Worm (Caenorhabditis elegans) whole organism, L1 larva: ENCODE results near the gene H28G03.3.

Source experiments
- C04F5.9 ChIP-seq: sonication (generic microtip); optimal IDR thresholded peaks from 2 replicates; lab custom pipeline; 2016; ENCODE audit warnings: missing genetic modification characterization, missing compliant biosample characterization
- C16A3.4 ChIP-seq: fragments of 150-350 bp; optimal IDR thresholded peaks from 2 replicates; lab custom pipeline; 2014; ENCODE audit warnings: missing biosample characterization, missing genetic modification characterization
- F16B12.6 ChIP-seq: fragments of 150-350 bp; optimal IDR thresholded peaks from 2 replicates; lab custom pipeline; 2014; ENCODE audit warnings: missing biosample characterization, missing genetic modification characterization
- Y116A8C.19 ChIP-seq: sonication (generic microtip); optimal IDR thresholded peaks from 2 replicates; lab custom pipeline; 2016; ENCODE audit warnings: missing compliant biosample characterization, missing genetic modification characterization, borderline replicate concordance
- aha-1 ChIP-seq: fragments of 150-350 bp; optimal IDR thresholded peaks from 2 replicates; lab custom pipeline; 2014; ENCODE audit warnings: missing biosample characterization, missing genetic modification characterization
- aly-2 ChIP-seq: fragments of 150-350 bp; optimal IDR thresholded peaks from 2 replicates; lab custom pipeline; 2014; ENCODE audit warnings: missing biosample characterization, missing genetic modification characterization
- ama-1 ChIP-seq: fragments of 150-350 bp; optimal IDR thresholded peaks from 2 replicates; lab custom pipeline; 2014
- blmp-1 ChIP-seq: fragments of 150-350 bp; optimal IDR thresholded peaks from 2 replicates; lab custom pipeline; 2014; ENCODE audit warnings: missing biosample characterization, missing genetic modification characterization
- ceh-8 ChIP-seq: fragments of 200-800 bp; sonication (Bioruptor generic); optimal IDR thresholded peaks from 2 replicates; lab custom pipeline; 2018; ENCODE audit warnings: mild to moderate bottlenecking, missing genetic modification characterization, moderate library complexity, missing compliant biosample characterization
- ceh-82 ChIP-seq, 3 experiments: fragments of 150-350 bp in 1 of 3; sonication (generic microtip) in 2 of 3; optimal IDR thresholded peaks; 2 replicates each; lab custom pipeline; 2014 to 2017; ENCODE audit warnings: missing biosample characterization in 3 of 3, missing genetic modification characterization in 3 of 3
- ceh-88 ChIP-seq: fragments of 200-800 bp; sonication (Bioruptor generic); IDR thresholded peaks from 2 replicates; pipeline ENCODE4 v1.3.6; 2022; ENCODE audit warnings: missing genetic modification characterization, missing compliant biosample characterization
- ceh-90 ChIP-seq: sonication (generic microtip); optimal IDR thresholded peaks from 2 replicates; lab custom pipeline; 2016; ENCODE audit warnings: missing genetic modification characterization, missing compliant biosample characterization
- dpl-1 ChIP-seq, 3 experiments: fragments of 150-350 bp in 2 of 3; sonication (generic microtip) in 1 of 3; optimal IDR thresholded peaks; 2 replicates each; lab custom pipeline; 2014 to 2017; ENCODE audit warnings: missing biosample characterization in 3 of 3, missing genetic modification characterization in 3 of 3, missing genetic modification reagents in 3 of 3
- dsc-1 ChIP-seq: sonication (generic microtip); optimal IDR thresholded peaks from 2 replicates; lab custom pipeline; 2016; ENCODE audit warnings: mild to moderate bottlenecking, missing genetic modification characterization, missing compliant biosample characterization
- efl-1 ChIP-seq, 4 experiments: fragments of 150-350 bp; optimal IDR thresholded peaks in 3 of 4; peaks in 1 of 4; 1 replicate in 1 of 4; 2 replicates in 3 of 4; lab custom pipeline; 2014; ENCODE audit warnings: missing biosample characterization in 2 of 4, missing genetic modification characterization in 2 of 4, missing genetic modification reagents in 2 of 4
- efl-3 ChIP-seq: fragments of 200-800 bp; sonication (Bioruptor generic); optimal IDR thresholded peaks from 2 replicates; lab custom pipeline; 2018; ENCODE audit warnings: mild to moderate bottlenecking, missing genetic modification characterization, missing compliant biosample characterization
- egl-13 ChIP-seq: sonication (generic microtip); optimal IDR thresholded peaks from 2 replicates; lab custom pipeline; 2016; ENCODE audit warnings: missing genotype, missing genetic modification reagents, missing genetic modification characterization, missing compliant biosample characterization
- fkh-4 ChIP-seq: sonication (generic microtip); optimal IDR thresholded peaks from 2 replicates; lab custom pipeline; 2016; ENCODE audit warnings: missing compliant biosample characterization, missing genetic modification characterization, borderline replicate concordance
- fos-1 ChIP-seq: fragments of 150-350 bp; optimal IDR thresholded peaks from 2 replicates; lab custom pipeline; 2014; ENCODE audit warnings: missing biosample characterization, missing genetic modification characterization
- grh-1 ChIP-seq: fragments of 200-800 bp; sonication (Bioruptor generic); IDR thresholded peaks from 2 replicates; pipeline ENCODE4 v1.3.6; 2022; ENCODE audit warnings: missing genetic modification reagents, missing genetic modification characterization, missing compliant biosample characterization
- hlh-17 ChIP-seq: fragments of 200-800 bp; sonication (Bioruptor generic); optimal IDR thresholded peaks from 2 replicates; lab custom pipeline; 2018; ENCODE audit warnings: missing genetic modification characterization, mild to moderate bottlenecking, missing compliant biosample characterization, moderate library complexity, borderline replicate concordance
- hlh-4 ChIP-seq: sonication (generic microtip); optimal IDR thresholded peaks from 2 replicates; lab custom pipeline; 2016; ENCODE audit warnings: mild to moderate bottlenecking, missing genetic modification characterization, missing compliant biosample characterization
- irx-1 ChIP-seq: sonication (generic microtip); optimal IDR thresholded peaks from 2 replicates; lab custom pipeline; 2016; ENCODE audit warnings: missing genetic modification characterization, missing compliant biosample characterization
- isw-1 ChIP-seq: fragments of 200-800 bp; sonication (Bioruptor generic); IDR thresholded peaks from 2 replicates; pipeline ENCODE4 v1.3.6; 2022; ENCODE audit warnings: missing genetic modification characterization, missing compliant biosample characterization
- jun-1 ChIP-seq: fragments of 150-350 bp; optimal IDR thresholded peaks from 2 replicates; lab custom pipeline; 2014; ENCODE audit warnings: missing biosample characterization, missing genetic modification reagents, missing genetic modification characterization
- lin-15B ChIP-seq: fragments of 150-350 bp; sonication (generic microtip); optimal IDR thresholded peaks from 3 replicates; lab custom pipeline; 2014; ENCODE audit warnings: missing biosample characterization, missing genetic modification characterization
- mep-1 ChIP-seq: fragments of 150-350 bp; optimal IDR thresholded peaks from 2 replicates; lab custom pipeline; 2014; ENCODE audit warnings: missing biosample characterization, missing genetic modification characterization
- nhr-11 ChIP-seq: fragments of 150-350 bp; optimal IDR thresholded peaks from 2 replicates; lab custom pipeline; 2014; ENCODE audit warnings: missing biosample characterization, missing genetic modification characterization
- nhr-12 ChIP-seq: sonication (generic microtip); optimal IDR thresholded peaks from 2 replicates; lab custom pipeline; 2017; ENCODE audit warnings: missing biosample characterization, missing genetic modification characterization
- nhr-28 ChIP-seq: fragments of 150-350 bp; optimal IDR thresholded peaks from 2 replicates; lab custom pipeline; 2014; ENCODE audit warnings: missing biosample characterization, missing genetic modification characterization
- nhr-47 ChIP-seq: sonication (generic microtip); optimal IDR thresholded peaks from 2 replicates; lab custom pipeline; 2016; ENCODE audit warnings: mild to moderate bottlenecking, missing genetic modification characterization, moderate library complexity, missing compliant biosample characterization
- nhr-85 ChIP-seq: sonication (generic microtip); peaks from one replicate; lab custom pipeline; 2016; ENCODE audit warnings: missing genetic modification characterization, inconsistent platforms, missing compliant biosample characterization
- nhr-90 ChIP-seq: sonication (generic microtip); optimal IDR thresholded peaks from 2 replicates; lab custom pipeline; 2016; ENCODE audit warnings: mild to moderate bottlenecking, missing genetic modification characterization, missing compliant biosample characterization; ENCODE audit not compliant: poor library complexity
- pax-3 ChIP-seq: fragments of 200-800 bp; sonication (Bioruptor generic); optimal IDR thresholded peaks from 2 replicates; lab custom pipeline; 2018; ENCODE audit warnings: mild to moderate bottlenecking, missing genetic modification characterization, moderate library complexity, missing compliant biosample characterization
- rnt-1 ChIP-seq: sonication (generic microtip); optimal IDR thresholded peaks from 2 replicates; lab custom pipeline; 2016; ENCODE audit warnings: mild to moderate bottlenecking, missing genetic modification characterization, moderate library complexity, missing compliant biosample characterization
- skn-1 ChIP-seq: fragments of 150-350 bp; optimal IDR thresholded peaks from 2 replicates; lab custom pipeline; 2014; ENCODE audit warnings: missing biosample characterization, missing genetic modification characterization
- tlp-1 ChIP-seq: fragments of 150-350 bp; optimal IDR thresholded peaks from 2 replicates; lab custom pipeline; 2014; ENCODE audit warnings: missing biosample characterization, missing genetic modification characterization
- unc-30 ChIP-seq: sonication (generic microtip); optimal IDR thresholded peaks from 2 replicates; lab custom pipeline; 2017; ENCODE audit warnings: missing biosample characterization, missing genetic modification characterization
- unc-62 ChIP-seq: fragments of 150-350 bp; optimal IDR thresholded peaks from 2 replicates; lab custom pipeline; 2014; ENCODE audit warnings: missing biosample characterization, missing genetic modification reagents, missing genetic modification characterization
- unc-98 ChIP-seq: fragments of 200-800 bp; sonication (Bioruptor generic); IDR thresholded peaks from 2 replicates; pipeline ENCODE4 v1.3.6; 2022; ENCODE audit warnings: missing genetic modification characterization, missing compliant biosample characterization
- vab-15 ChIP-seq: sonication (generic microtip); optimal IDR thresholded peaks from 2 replicates; lab custom pipeline; 2017; ENCODE audit warnings: missing genotype, mild to moderate bottlenecking, missing genetic modification characterization, missing compliant biosample characterization
- xbp-1 ChIP-seq: sonication (generic microtip); optimal IDR thresholded peaks from 2 replicates; lab custom pipeline; 2016; ENCODE audit warnings: missing genetic modification characterization, missing compliant biosample characterization
- ztf-4 ChIP-seq: fragments of 150-350 bp; optimal IDR thresholded peaks from 2 replicates; lab custom pipeline; 2014; ENCODE audit warnings: missing biosample characterization, missing genetic modification characterization

H28G03.3 gene

ce11 chrX:5243382-5243979 is 17.3 kb upstream of the H28G03.3 start, which contains the start of gene mtm-5:
TSS of gene mtm-5 (minus strand) at chrX:5243408.
- TF ChIP-seq efl-3 (GFP tag; lab: Kevin White, UChicago) (no peak), ceh-8 (no peak), nhr-28 (tag; lab: Kevin White, UChicago) (no peak), mep-1 (tag; lab: Kevin White, UChicago) (peak; percentile 26), irx-1 (tag; lab: Kevin White, UChicago) (no peak), lin-15B (no peak), nhr-12 (tag; lab: Kevin White, UChicago) (no peak), aly-2 (no peak), nhr-47 (tag; lab: Kevin White, UChicago) (no peak), dsc-1 (tag; lab: Kevin White, UChicago) (peak; percentile 90), F16B12.6 (tag; lab: Kevin White, UChicago) (no peak), pax-3 (tag; lab: Kevin White, UChicago) (no peak), fkh-4 (tag; lab: Kevin White, UChicago) (peak; percentile 49), unc-62 (GFP tag; lab: Kevin White, UChicago) (no peak), efl-1 (optimal IDR thresholded peaks at IDR 0.05; lab: Kevin White, UChicago) (no peak), efl-1 (GFP tag; optimal IDR thresholded peaks at IDR 0.05 in 1 of 2; lab: Kevin White, UChicago) (peak in 1 of 2 experiments; percentile 86), hlh-17 (no peak), jun-1 (tag; lab: Kevin White, UChicago) (no peak), unc-98 (GFP tag; lab: Robert Waterston, UW) (no peak), skn-1 (tag; lab: Kevin White, UChicago) (no peak), blmp-1 (tag; lab: Kevin White, UChicago) (peak; percentile 83), xbp-1 (tag; lab: Kevin White, UChicago) (no peak), ama-1 (lab: Kevin White, UChicago) (no peak), nhr-85 (tag; lab: Kevin White, UChicago) (no peak), ceh-82 (tag; optimal IDR thresholded peaks at IDR 0.05; lab: Kevin White, UChicago) (peak in 1 of 3 experiments; percentile 7)

DNA sequence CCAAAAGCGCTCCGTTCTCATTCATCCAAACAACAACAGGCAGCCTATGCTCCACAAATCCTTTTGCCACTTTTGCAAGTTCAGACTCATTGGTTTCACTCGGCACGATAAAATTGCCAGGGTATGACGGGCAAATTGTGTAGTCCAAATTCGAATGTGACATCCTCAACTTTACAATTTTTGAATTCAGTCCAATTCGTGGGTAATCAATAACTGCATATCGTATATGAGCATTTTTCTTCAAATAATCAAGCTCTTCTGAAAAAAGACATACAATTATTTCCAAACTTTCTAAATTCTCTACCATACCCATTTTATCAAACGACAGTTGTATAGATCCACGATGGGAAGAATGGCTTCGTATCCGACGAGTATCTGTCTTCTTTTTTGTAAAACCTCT is 12.1 kb upstream of the H28G03.3 start:
- TF ChIP-seq irx-1 (tag; lab: Kevin White, UChicago), result no peak
- no peak for TF ChIP-seq grh-1 (GFP tag; lab: Robert Waterston, UW)
- TF ChIP-seq C04F5.9 (tag; lab: Kevin White, UChicago), result no peak
- no peak for TF ChIP-seq Y116A8C.19 (tag; lab: Kevin White, UChicago)
- no peak for TF ChIP-seq ceh-8
- TF ChIP-seq egl-13 (tag; lab: Kevin White, UChicago), result no peak
- TF ChIP-seq efl-1 (optimal IDR thresholded peaks at IDR 0.05; lab: Kevin White, UChicago), result no peak
- peak in 1 of 2 experiments; percentile 61 for TF ChIP-seq efl-1 (GFP tag; optimal IDR thresholded peaks at IDR 0.05 in 1 of 2; lab: Kevin White, UChicago)
- no peak for TF ChIP-seq nhr-90 (tag; lab: Kevin White, UChicago)
- no peak for TF ChIP-seq ceh-90 (tag; lab: Kevin White, UChicago)

DNA sequence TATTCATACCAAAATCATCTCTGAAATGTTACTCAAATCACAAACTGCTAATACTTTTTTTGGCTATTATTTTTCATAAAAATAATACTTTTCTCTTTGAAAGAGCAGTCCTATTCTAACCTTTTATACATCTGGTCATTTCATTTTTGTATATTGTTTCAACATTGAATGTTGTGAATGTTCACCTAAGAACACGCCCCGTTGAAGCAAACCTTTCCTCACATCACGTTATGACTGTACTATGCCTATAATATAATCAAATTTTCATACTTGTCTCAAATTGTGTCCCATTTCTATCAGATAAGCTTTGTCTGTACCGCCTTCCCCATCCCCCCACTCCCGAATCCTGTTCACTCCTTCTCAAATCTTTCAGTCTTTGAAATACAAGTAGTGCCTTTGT is 7.8 kb downstream of the H28G03.3 start:
- no peak for TF ChIP-seq aha-1 (tag; lab: Kevin White, UChicago)
- no peak for TF ChIP-seq efl-1 (optimal IDR thresholded peaks at IDR 0.05; lab: Kevin White, UChicago)
- TF ChIP-seq efl-1 (GFP tag; optimal IDR thresholded peaks at IDR 0.05 in 1 of 2; lab: Kevin White, UChicago), result peak in 1 of 2 experiments; percentile 66
- TF ChIP-seq, all 84 proteins: peak for 1

DNA sequence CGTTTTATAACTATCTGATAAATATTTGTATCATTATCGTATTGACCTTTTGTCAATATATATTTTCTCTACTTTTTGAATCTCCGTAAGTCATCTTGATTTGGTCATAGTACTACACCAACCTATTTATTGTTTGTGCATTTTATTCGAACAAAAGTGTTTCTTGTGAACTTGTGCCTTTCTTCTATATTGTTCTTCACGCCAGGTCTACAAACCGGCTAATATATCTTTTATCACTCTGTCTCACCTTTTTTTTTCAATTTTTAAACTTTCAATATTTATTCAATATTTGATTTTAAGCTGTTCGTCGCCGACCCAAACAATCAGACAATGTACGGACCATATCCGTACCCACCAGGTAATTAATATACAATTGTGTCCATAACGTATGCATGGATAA is 10.1 kb downstream of the H28G03.3 start, which contains the start of gene hrpa-2:
Gene hrpa-2 (plus strand): TSS at position 301 of the 400 bp plus-strand sequence.
- TF ChIP-seq F16B12.6 (tag; lab: Kevin White, UChicago) (no peak), C16A3.4 (tag; lab: Kevin White, UChicago) (no peak), fos-1 (tag; lab: Kevin White, UChicago) (no peak), vab-15 (tag; lab: Kevin White, UChicago) (no peak), lin-15B (no peak), tlp-1 (no peak), nhr-90 (tag; lab: Kevin White, UChicago) (no peak), ceh-88 (GFP tag; lab: Robert Waterston, UW) (no peak), ztf-4 (tag; lab: Kevin White, UChicago) (no peak), ceh-82 (tag; optimal IDR thresholded peaks at IDR 0.05; lab: Kevin White, UChicago) (no peak), unc-30 (tag; lab: Kevin White, UChicago) (no peak), nhr-11 (tag; lab: Kevin White, UChicago) (no peak), aha-1 (tag; lab: Kevin White, UChicago) (no peak), isw-1 (GFP tag; lab: Robert Waterston, UW) (no peak), rnt-1 (tag; lab: Kevin White, UChicago) (no peak), blmp-1 (tag; lab: Kevin White, UChicago) (no peak), egl-13 (tag; lab: Kevin White, UChicago) (no peak), dpl-1 (GFP tag; optimal IDR thresholded peaks at IDR 0.05; lab: Kevin White, UChicago) (no peak), hlh-4 (tag; lab: Kevin White, UChicago) (no peak)
